Fruit fly (Drosophila melanogaster): ENCODE data around the gene gwl.

gwl gene

dm6 chr3R:18795000-18795810 lies 49.0 kb downstream of the gwl start, which contains the start of gene CG7720 (continued):
- TF ChIP-seq Atf-2 (GFP tag; optimal IDR thresholded peaks at IDR 0.05) (peak; percentile 6), Optix (GFP tag; IDR thresholded peaks at IDR 0.05) (no peak), dmrt99B (tag; optimal IDR thresholded peaks at IDR 0.05) (peak; percentile 56), Rfx (GFP tag; IDR thresholded peaks at IDR 0.05) (peak; percentile 25; the same call in 1 of the 2 replicates), CG10321 (GFP tag; IDR thresholded peaks at IDR 0.05) (no peak), Ptx1 (GFP tag; IDR thresholded peaks at IDR 0.05) (0 out of 2 replicates have a peak, but pooled peaks have one; percentile 27), Dip3 (GFP tag; optimal IDR thresholded peaks at IDR 0.05) (no peak), CG4617 (GFP tag; optimal IDR thresholded peaks at IDR 0.05; ENCODE audit: borderline replicate concordance) (no peak), fd96Cb (tag; optimal IDR thresholded peaks at IDR 0.05) (peak; percentile 53), CG12769 (tag; optimal IDR thresholded peaks at IDR 0.05) (peak; percentile 24), CG12104 (GFP tag; optimal IDR thresholded peaks at IDR 0.05) (peak; percentile 17), bsh (GFP tag; optimal IDR thresholded peaks at IDR 0.05) (peak; percentile 39 to 40), CG16813 (GFP tag; IDR thresholded peaks at IDR 0.05; ENCODE audit: partially characterized antibody) (peak; percentile 16; the same call in 1 of the 3 replicates), CG10654 (GFP tag; optimal IDR thresholded peaks at IDR 0.05) (peak; percentile 3), CG12236 (GFP tag; optimal IDR thresholded peaks at IDR 0.05) (no peak), CG4424 (GFP tag; optimal IDR thresholded peaks at IDR 0.05) (peak; percentile 62), hth (optimal IDR thresholded peaks at IDR 0.05) (no peak), Deaf1 (tag; optimal IDR thresholded peaks at IDR 0.05) (peak; percentile 28), CG11247 (GFP tag; IDR thresholded peaks at IDR 0.05) (no peak), CG7786 (GFP tag; optimal IDR thresholded peaks at IDR 0.05) (peak; percentile 18), org-1 (GFP tag; optimal IDR thresholded peaks at IDR 0.05) (peak; percentile 22), ssp (GFP tag; IDR thresholded peaks at IDR 0.05) (no peak), tin (GFP tag; optimal IDR thresholded peaks at IDR 0.05) (peak; percentile 38), Nf-YB (GFP tag; optimal IDR thresholded peaks at IDR 0.05) (peak; percentile 30), CG17361 (GFP tag; IDR thresholded peaks at IDR 0.05) (peak; percentile 65), CG2678 (tag; optimal IDR thresholded peaks at IDR 0.05) (peak; percentile 58), onecut (GFP tag; IDR thresholded peaks at IDR 0.05) (peak; percentile 36; the same call in 1 of the 2 replicates), al (GFP tag; IDR thresholded peaks at IDR 0.05) (0 out of 2 replicates have a peak, but pooled peaks have one; percentile 12), Hmr (GFP tag; optimal IDR thresholded peaks at IDR 0.05) (peak; percentile 10), CG3281 (GFP tag; optimal IDR thresholded peaks at IDR 0.05) (peak; percentile 31), CG1233 (GFP tag; optimal IDR thresholded peaks at IDR 0.05) (peak; percentile 27), CG15514 (GFP tag; optimal IDR thresholded peaks at IDR 0.05) (peak; percentile 6), zf30C (GFP tag; optimal IDR thresholded peaks at IDR 0.05) (no peak), Xbp1 (GFP tag; optimal IDR thresholded peaks at IDR 0.05) (peak; percentile 69), CG12659 (GFP tag; optimal IDR thresholded peaks at IDR 0.05) (peak; percentile 49), tio (GFP tag; optimal IDR thresholded peaks at IDR 0.05) (peak; percentile 53), slbo (GFP tag; IDR thresholded peaks at IDR 0.05) (peak; percentile 38; the same call in 1 of the 2 replicates), CG11723 (GFP tag; optimal IDR thresholded peaks at IDR 0.05) (peak; percentile 14), CG10979 (tag; optimal IDR thresholded peaks at IDR 0.05) (peak; percentile 55), tup (GFP tag; optimal IDR thresholded peaks at IDR 0.05) (no peak), CG31441 (GFP tag; IDR thresholded peaks at IDR 0.05) (peak; percentile 46; the same call in 1 of the 2 replicates), tgo (GFP tag; IDR thresholded peaks at IDR 0.05) (0 out of 3 replicates have a peak, but pooled peaks have one; percentile 24), CG14710 (tag; optimal IDR thresholded peaks at IDR 0.05) (peak; percentile 41), CG7839 (tag; optimal IDR thresholded peaks at IDR 0.05) (peak; percentile 37), CG7556 (GFP tag; optimal IDR thresholded peaks at IDR 0.05) (peak; percentile 58), sim (GFP tag; IDR thresholded peaks at IDR 0.05) (no peak), Hr3 (GFP tag; optimal IDR thresholded peaks at IDR 0.05) (peak; percentile 51), CG8765 (GFP tag; IDR thresholded peaks at IDR 0.05) (no peak), ftz-f1 (GFP tag; optimal IDR thresholded peaks at IDR 0.05) (no peak)
